Worm (Caenorhabditis elegans): Measurements from ENCODE around the gene B0496.11.

B0496.11 gene

DNA sequence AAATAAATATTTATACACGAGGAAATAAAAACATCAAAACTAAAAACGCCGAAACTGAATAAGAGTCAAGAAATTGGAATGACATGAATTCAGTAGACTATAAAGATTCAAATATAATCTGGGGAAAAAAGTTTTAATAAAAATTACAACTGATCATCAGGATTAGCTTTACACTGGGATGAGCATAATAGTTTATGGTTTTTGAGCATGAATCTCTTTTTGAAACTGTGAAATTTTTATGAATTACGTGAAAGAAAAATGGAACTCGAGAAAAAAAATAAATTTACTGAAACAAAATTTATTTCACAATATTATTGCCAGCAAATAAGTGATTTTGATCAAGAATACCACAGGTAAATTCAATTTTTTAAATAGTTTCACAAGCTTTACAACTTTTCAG lies 13.8 kb upstream of the B0496.11 start, which contains the start of gene B0496.2:
B0496.2 (plus strand) TSS at position 301 of the 400 bp plus-strand sequence.
- TF ChIP-seq nhr-76 (tag; optimal IDR thresholded peaks at IDR 0.05) (no peak), ceh-82 (tag; optimal IDR thresholded peaks at IDR 0.05) (no peak), mdl-1 (tag; optimal IDR thresholded peaks at IDR 0.05) (no peak), lsy-12 (tag; optimal IDR thresholded peaks at IDR 0.05) (no peak), nhr-23 (tag; optimal IDR thresholded peaks at IDR 0.05) (no peak), egl-27 (tag; optimal IDR thresholded peaks at IDR 0.05) (no peak), nhr-28 (tag; optimal IDR thresholded peaks at IDR 0.05) (no peak), nhr-237 (tag; optimal IDR thresholded peaks at IDR 0.05) (no peak), jun-1 (tag; optimal IDR thresholded peaks at IDR 0.05) (no peak), unc-39 (tag; optimal IDR thresholded peaks at IDR 0.05) (no peak)

- no peak for TF ChIP-seq tbx-2 (tag; optimal IDR thresholded peaks at IDR 0.05)
- no peak for TF ChIP-seq snpc-4 (tag; optimal IDR thresholded peaks at IDR 0.05)
- TF ChIP-seq aly-2 (tag; optimal IDR thresholded peaks at IDR 0.05): no peak
- TF ChIP-seq R02D3.7 (tag; optimal IDR thresholded peaks at IDR 0.05): no peak
- no peak for TF ChIP-seq nhr-12 (tag; optimal IDR thresholded peaks at IDR 0.05)
- no peak for TF ChIP-seq lin-39 (tag; optimal IDR thresholded peaks at IDR 0.05)
- no peak for TF ChIP-seq daf-12 (tag; optimal IDR thresholded peaks at IDR 0.05)
- TF ChIP-seq nhr-25 (tag; optimal IDR thresholded peaks at IDR 0.05): no peak
- TF ChIP-seq lin-15B (tag; optimal IDR thresholded peaks at IDR 0.05): no peak
- TF ChIP-seq nhr-11 (tag; optimal IDR thresholded peaks at IDR 0.05): no peak
These were observed 12.2 kb upstream of the B0496.11 start, which contains the start of gene B0496.1 for ce11 chrIV:7445995-7446394. Gene B0496.1 (plus strand): TSS chrIV:7446295.

- TF ChIP-seq ceh-82 (tag; optimal IDR thresholded peaks at IDR 0.05) (no peak), snpc-4 (tag; optimal IDR thresholded peaks at IDR 0.05) (no peak), nhr-67 (tag; optimal IDR thresholded peaks at IDR 0.05) (no peak), aly-2 (tag; optimal IDR thresholded peaks at IDR 0.05) (no peak), fos-1 (tag; optimal IDR thresholded peaks at IDR 0.05) (no peak), ZK546.5 (tag; optimal IDR thresholded peaks at IDR 0.05) (no peak), mml-1 (tag; optimal IDR thresholded peaks at IDR 0.05) (no peak), elt-1 (tag; optimal IDR thresholded peaks at IDR 0.05) (no peak), nhr-23 (tag; optimal IDR thresholded peaks at IDR 0.05) (no peak), zag-1 (tag; optimal IDR thresholded peaks at IDR 0.05) (no peak), lin-39 (tag; optimal IDR thresholded peaks at IDR 0.05) (no peak), sea-2 (GFP tag; optimal IDR thresholded peaks at IDR 0.05) (no peak), elt-3 (tag; optimal IDR thresholded peaks at IDR 0.05) (no peak), tbx-2 (tag; optimal IDR thresholded peaks at IDR 0.05) (no peak), unc-39 (tag; optimal IDR thresholded peaks at IDR 0.05) (no peak), lin-15B (tag; optimal IDR thresholded peaks at IDR 0.05) (no peak), ceh-16 (tag; optimal IDR thresholded peaks at IDR 0.05) (no peak), nhr-237 (tag; optimal IDR thresholded peaks at IDR 0.05) (no peak), ztf-11 (tag; optimal IDR thresholded peaks at IDR 0.05) (no peak)
These were observed 11.5 kb upstream of the B0496.11 start, which contains the start of gene valv-1 for ce11 chrIV:7445236-7445635. Gene valv-1 (minus strand): TSS chrIV:7445336.

DNA sequence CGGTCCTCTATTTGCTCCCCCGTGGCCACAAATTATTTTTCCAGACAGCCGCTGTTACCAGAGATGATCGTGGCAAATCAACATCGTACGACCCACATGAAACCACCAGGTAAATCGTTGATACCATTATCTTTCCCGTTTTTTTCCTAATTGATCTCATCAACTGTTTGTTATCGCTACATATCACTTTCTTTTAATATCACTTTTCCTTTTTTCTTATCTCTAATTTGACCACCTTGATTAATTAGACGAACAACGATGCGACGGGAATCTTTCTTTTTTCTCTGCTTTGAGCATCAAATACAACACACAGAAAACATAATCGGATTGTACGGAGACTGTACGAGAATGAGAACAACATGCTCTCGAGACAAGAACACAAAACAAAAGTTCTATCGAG lies 6.5 kb upstream of the B0496.11 start:
- TF ChIP-seq nhr-76 (tag; optimal IDR thresholded peaks at IDR 0.05): no peak
- peak; percentile 8 for TF ChIP-seq nhr-43 (tag; optimal IDR thresholded peaks at IDR 0.05; ENCODE audit: poor library complexity, severe bottlenecking)
- TF ChIP-seq elt-2 (tag; optimal IDR thresholded peaks at IDR 0.05): peak; percentile 20

ce11 chrIV:7439377-7439776 lies 5.6 kb upstream of the B0496.11 start:
- TF ChIP-seq fkh-10 (GFP tag; optimal IDR thresholded peaks at IDR 0.05): no peak
- TF ChIP-seq aly-2 (tag; optimal IDR thresholded peaks at IDR 0.05): no peak
- no peak for TF ChIP-seq nhr-67 (tag; optimal IDR thresholded peaks at IDR 0.05)
- no peak for TF ChIP-seq nhr-25 (tag; optimal IDR thresholded peaks at IDR 0.05)
- no peak for TF ChIP-seq egl-5 (tag; optimal IDR thresholded peaks at IDR 0.05)
- TF ChIP-seq unc-62 (GFP tag; optimal IDR thresholded peaks at IDR 0.05): no peak
- no peak for TF ChIP-seq nhr-23 (tag; optimal IDR thresholded peaks at IDR 0.05)
- no peak for TF ChIP-seq elt-3 (tag; optimal IDR thresholded peaks at IDR 0.05)
- no peak for TF ChIP-seq lin-39 (tag; optimal IDR thresholded peaks at IDR 0.05)
- no peak for TF ChIP-seq unc-39 (tag; optimal IDR thresholded peaks at IDR 0.05)
- TF ChIP-seq eor-1 (tag; optimal IDR thresholded peaks at IDR 0.05): no peak
- TF ChIP-seq ztf-4 (tag; optimal IDR thresholded peaks at IDR 0.05): no peak
- TF ChIP-seq jun-1 (tag; optimal IDR thresholded peaks at IDR 0.05): no peak
- no peak for TF ChIP-seq daf-12 (tag; optimal IDR thresholded peaks at IDR 0.05)
- no peak for TF ChIP-seq nhr-11 (tag; optimal IDR thresholded peaks at IDR 0.05)
- no peak for TF ChIP-seq snpc-4 (tag; optimal IDR thresholded peaks at IDR 0.05)
- no peak for TF ChIP-seq mdl-1 (tag; optimal IDR thresholded peaks at IDR 0.05)
- TF ChIP-seq skn-1 (tag; optimal IDR thresholded peaks at IDR 0.05): no peak
- TF ChIP-seq pqm-1 (tag; optimal IDR thresholded peaks at IDR 0.05): no peak

All from whole organism, L3 larva.